Fruit fly (Drosophila melanogaster) whole organism, adult: ENCODE results near the gene CG33253.

Experiments used
- CG12768 ChIP-seq: fragments of 200-800 bp; sonication (Bioruptor generic); optimal IDR thresholded peaks from 2 replicates; lab custom pipeline; 2017; ENCODE audit warnings: missing biosample characterization, missing genetic modification characterization, mild to moderate bottlenecking, moderate library complexity, missing genetic modification reagents
- CG1620 ChIP-seq: fragments of 200-800 bp; sonication (Bioruptor generic); optimal IDR thresholded peaks from 2 replicates; lab custom pipeline; 2016; ENCODE audit warnings: missing biosample characterization, missing genetic modification characterization
- CG5204 ChIP-seq: fragments of 200-800 bp; sonication (Bioruptor generic); optimal IDR thresholded peaks from 2 replicates; lab custom pipeline; 2016; ENCODE audit warnings: missing biosample characterization, missing genetic modification characterization
- CG7101 ChIP-seq: fragments of 200-800 bp; sonication (Bioruptor generic); optimal IDR thresholded peaks from 2 replicates; lab custom pipeline; 2018; ENCODE audit warnings: missing biosample characterization, mild to moderate bottlenecking, missing genetic modification characterization, moderate library complexity
- Clk ChIP-seq: fragments of 200-800 bp; sonication (Bioruptor generic); optimal IDR thresholded peaks from 2 replicates; lab custom pipeline; 2017; ENCODE audit warnings: missing biosample characterization, missing genetic modification characterization
- Hr96 ChIP-seq: fragments of 200-800 bp; sonication (Bioruptor generic); optimal IDR thresholded peaks from 2 replicates; lab custom pipeline; 2016; ENCODE audit warnings: missing biosample characterization, missing genetic modification characterization
- cic ChIP-seq: fragments of 200-800 bp; sonication (Bioruptor generic); optimal IDR thresholded peaks from 2 replicates; lab custom pipeline; 2017; ENCODE audit warnings: missing biosample characterization, mild to moderate bottlenecking, missing genetic modification characterization, moderate library complexity
- cnc ChIP-seq, 2 experiments: fragments of >200 bp; optimal IDR thresholded peaks; 2 replicates each; lab custom pipeline; 2017
- ovo ChIP-seq: fragments of 200-800 bp; sonication (Bioruptor generic); optimal IDR thresholded peaks from 2 replicates; lab custom pipeline; 2016; ENCODE audit warnings: missing biosample characterization, missing genetic modification characterization
- pad ChIP-seq: fragments of 200-800 bp; sonication (Bioruptor generic); optimal IDR thresholded peaks from 3 replicates; lab custom pipeline; 2017; ENCODE audit warnings: missing biosample characterization, missing genetic modification characterization, mild to moderate bottlenecking, moderate library complexity, missing genetic modification reagents
- toe ChIP-seq: fragments of 200-800 bp; sonication (Bioruptor generic); optimal IDR thresholded peaks from 2 replicates; lab custom pipeline; 2016; ENCODE audit warnings: missing biosample characterization, missing genetic modification characterization

DNA sequence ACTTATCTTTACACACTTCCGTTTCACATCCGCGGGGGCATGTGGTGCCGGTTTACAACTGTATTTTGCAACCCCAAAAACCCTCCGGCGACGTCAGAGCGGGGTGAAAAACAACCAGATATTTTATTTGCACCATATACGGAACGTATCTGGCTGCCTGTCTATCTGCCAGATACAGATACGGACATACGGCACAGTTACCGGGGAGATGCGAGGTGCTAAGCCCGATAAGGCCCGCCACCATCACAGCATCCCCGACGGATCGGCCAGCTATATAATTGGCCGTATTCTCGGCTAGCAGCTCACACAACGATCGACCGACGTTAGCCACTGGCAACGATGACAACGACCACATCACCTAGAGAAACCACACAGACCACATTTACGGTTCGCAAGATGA is 29.7 kb downstream of the CG33253 start, which contains the start of gene Mur18B:
- TF ChIP-seq Hr96 (GFP tag; lab: Kevin White, UChicago) (no peak), Clk (GFP tag; lab: Kevin White, UChicago) (no peak), cic (GFP tag; lab: Kevin White, UChicago) (no peak), pad (GFP tag; lab: Kevin White, UChicago) (no peak), CG12768 (GFP tag; lab: Kevin White, UChicago) (no peak), CG7101 (tag; lab: Kevin White, UChicago) (no peak), CG5204 (GFP tag; lab: Kevin White, UChicago) (no peak), ovo (GFP tag; lab: Kevin White, UChicago) (no peak), toe (GFP tag; lab: Kevin White, UChicago) (no peak), cnc (optimal IDR thresholded peaks at IDR 0.05; lab: Kevin White, UChicago) (no peak), CG1620 (GFP tag; lab: Kevin White, UChicago) (no peak)
